Worm (Caenorhabditis elegans) whole organism, young adult: ENCODE results near the gene srd-11.

ENCODE experiments used
- B0019.2 ChIP-seq: fragments of 200-800 bp; sonication (Bioruptor generic); conservative IDR thresholded peaks from 2 replicates; pipeline ENCODE4 v1.3.6; 2022; ENCODE audit warnings: missing genetic modification reagents, missing genetic modification characterization, missing compliant biosample characterization
- F22D6.2 ChIP-seq: sonication (generic microtip); optimal IDR thresholded peaks from 2 replicates; lab custom pipeline; 2016; ENCODE audit warnings: mild to moderate bottlenecking, missing genetic modification characterization, missing compliant biosample characterization
- F57C9.4 ChIP-seq: sonication (generic microtip); optimal IDR thresholded peaks from 2 replicates; lab custom pipeline; 2017; ENCODE audit warnings: mild to moderate bottlenecking, missing genetic modification characterization, missing compliant biosample characterization
- K11D2.4 ChIP-seq: fragments of 200-800 bp; sonication (Bioruptor generic); IDR thresholded peaks from 2 replicates; pipeline ENCODE4 v1.3.6; 2022; ENCODE audit warnings: missing genetic modification reagents, missing genetic modification characterization, missing compliant biosample characterization
- K12H6.12 ChIP-seq: fragments of 200-800 bp; sonication (Bioruptor generic); optimal IDR thresholded peaks from 2 replicates; lab custom pipeline; 2018; ENCODE audit warnings: mild to moderate bottlenecking, missing genetic modification characterization, missing compliant biosample characterization
- Y53G8AR.9 ChIP-seq: fragments of 200-800 bp; sonication (Bioruptor generic); conservative IDR thresholded peaks from 2 replicates; pipeline ENCODE4 v1.3.6; 2022; ENCODE audit warnings: missing genetic modification reagents, missing genetic modification characterization, missing compliant biosample characterization
- Y79H2A.3 ChIP-seq: fragments of 200-800 bp; sonication (Bioruptor generic); conservative IDR thresholded peaks from 2 replicates; pipeline ENCODE4 v1.3.6; 2022; ENCODE audit warnings: missing genetic modification reagents, missing genetic modification characterization, missing compliant biosample characterization
- ama-1 ChIP-seq, 3 experiments: fragments of 150-350 bp in 1 of 3; sonication (generic microtip) in 2 of 3; optimal IDR thresholded peaks; 2 replicates each; lab custom pipeline; 2014 to 2018; ENCODE audit warnings: missing biosample characterization in 2 of 3, missing genetic modification characterization in 2 of 3, missing genetic modification reagents in 2 of 3
- aptf-2 ChIP-seq: fragments of 200-800 bp; sonication (Bioruptor generic); conservative IDR thresholded peaks from 2 replicates; pipeline ENCODE4 v1.3.6; 2022; ENCODE audit warnings: missing genetic modification reagents, missing genetic modification characterization, missing compliant biosample characterization
- attf-5 ChIP-seq: fragments of 200-800 bp; sonication (Bioruptor generic); optimal IDR thresholded peaks from 2 replicates; lab custom pipeline; 2018; ENCODE audit warnings: mild to moderate bottlenecking, missing genetic modification characterization, missing compliant biosample characterization
- cebp-2 ChIP-seq: fragments of 200-800 bp; sonication (Bioruptor generic); IDR thresholded peaks from 2 replicates; pipeline ENCODE4 v1.3.6; 2022; ENCODE audit warnings: missing genetic modification characterization, missing compliant biosample characterization
- ceh-27 ChIP-seq: fragments of 200-800 bp; sonication (Bioruptor generic); optimal IDR thresholded peaks from 2 replicates; lab custom pipeline; 2018; ENCODE audit warnings: mild to moderate bottlenecking, missing genetic modification characterization, moderate library complexity, missing compliant biosample characterization
- ceh-40 ChIP-seq: fragments of 200-800 bp; sonication (Bioruptor generic); IDR thresholded peaks from 2 replicates; pipeline ENCODE4 v1.3.6; 2022; ENCODE audit warnings: missing genetic modification characterization, missing compliant biosample characterization
- ceh-58 ChIP-seq: fragments of 200-800 bp; sonication (Bioruptor generic); IDR thresholded peaks from 2 replicates; pipeline ENCODE4 v1.3.6; 2022; ENCODE audit warnings: missing genetic modification characterization, missing compliant biosample characterization
- ceh-79 ChIP-seq: sonication (generic microtip); optimal IDR thresholded peaks from 2 replicates; lab custom pipeline; 2017; ENCODE audit warnings: mild to moderate bottlenecking, missing genetic modification characterization, missing compliant biosample characterization
- chd-7 ChIP-seq: sonication (generic microtip); optimal IDR thresholded peaks from 2 replicates; lab custom pipeline; 2016; ENCODE audit warnings: mild to moderate bottlenecking, missing genetic modification characterization, moderate library complexity, missing compliant biosample characterization
- die-1 ChIP-seq: sonication (generic microtip); optimal IDR thresholded peaks from 2 replicates; lab custom pipeline; 2016; ENCODE audit warnings: missing genotype, mild to moderate bottlenecking, missing genetic modification characterization, missing compliant biosample characterization
- dox-1 ChIP-seq: fragments of 200-800 bp; sonication (Bioruptor generic); IDR thresholded peaks from 2 replicates; pipeline ENCODE4 v1.3.6; 2022; ENCODE audit warnings: missing genetic modification reagents, missing genetic modification characterization, missing compliant biosample characterization
- egrh-3 ChIP-seq: fragments of 200-800 bp; sonication (Bioruptor generic); IDR thresholded peaks from 2 replicates; pipeline ENCODE4 v1.3.6; 2022; ENCODE audit warnings: missing genetic modification reagents, missing genetic modification characterization, missing compliant biosample characterization
- fkh-3 ChIP-seq: sonication (generic microtip); optimal IDR thresholded peaks from 2 replicates; lab custom pipeline; 2016; ENCODE audit warnings: mild to moderate bottlenecking, missing genetic modification characterization, missing compliant biosample characterization
- him-1 ChIP-seq: sonication (generic microtip); optimal IDR thresholded peaks from 2 replicates; lab custom pipeline; 2016; ENCODE audit warnings: missing genotype, missing genetic modification reagents, missing genetic modification characterization, missing compliant biosample characterization
- hmg-1.2 ChIP-seq: fragments of 200-800 bp; sonication (Bioruptor generic); IDR thresholded peaks from 2 replicates; pipeline ENCODE4 v1.3.6; 2022; ENCODE audit warnings: missing genetic modification reagents, missing genetic modification characterization, missing compliant biosample characterization
- let-526 ChIP-seq: fragments of 200-800 bp; sonication (Bioruptor generic); IDR thresholded peaks from 2 replicates; pipeline ENCODE4 v1.3.6; 2022; ENCODE audit warnings: missing genetic modification reagents, missing genetic modification characterization, missing compliant biosample characterization
- lin-35 ChIP-seq, 3 experiments: fragments of 150-350 bp in 2 of 3; sonication (generic microtip) in 1 of 3; optimal IDR thresholded peaks; 2 replicates each; lab custom pipeline; 2014 to 2018; ENCODE audit warnings: missing biosample characterization in 3 of 3, missing genetic modification characterization in 3 of 3, missing genetic modification reagents in 3 of 3
- lin-40 ChIP-seq: sonication (generic microtip); optimal IDR thresholded peaks from 2 replicates; lab custom pipeline; 2016; ENCODE audit warnings: missing genetic modification characterization, mild to moderate bottlenecking, missing compliant biosample characterization, missing genotype, missing genetic modification reagents
- lin-54 ChIP-seq: fragments of 200-800 bp; sonication (Bioruptor generic); optimal IDR thresholded peaks from 2 replicates; lab custom pipeline; 2018; ENCODE audit warnings: mild to moderate bottlenecking, missing genetic modification characterization, missing compliant biosample characterization
- lir-1 ChIP-seq: fragments of 200-800 bp; sonication (Bioruptor generic); conservative IDR thresholded peaks from 2 replicates; pipeline ENCODE4 v1.3.6; 2022; ENCODE audit warnings: missing genetic modification reagents, missing genetic modification characterization, missing compliant biosample characterization
- madf-8 ChIP-seq: fragments of 200-800 bp; sonication (Bioruptor generic); conservative IDR thresholded peaks from 2 replicates; pipeline ENCODE4 v1.3.6; 2022; ENCODE audit warnings: missing genetic modification reagents, missing genetic modification characterization, missing compliant biosample characterization
- mcd-1 ChIP-seq: fragments of 200-800 bp; sonication (Bioruptor generic); IDR thresholded peaks from 2 replicates; pipeline ENCODE4 v1.3.6; 2022; ENCODE audit warnings: missing genetic modification reagents, missing genetic modification characterization, missing compliant biosample characterization
- nfyb-1 ChIP-seq: fragments of 200-800 bp; sonication (Bioruptor generic); IDR thresholded peaks from 2 replicates; pipeline ENCODE4 v1.3.6; 2022; ENCODE audit warnings: missing genetic modification reagents, missing genetic modification characterization, missing compliant biosample characterization
- nhr-120 ChIP-seq: fragments of 200-800 bp; sonication (Bioruptor generic); IDR thresholded peaks from 2 replicates; pipeline ENCODE4 v1.3.6; 2022; ENCODE audit warnings: missing genetic modification characterization, missing compliant biosample characterization
- nhr-179 ChIP-seq: sonication (generic microtip); optimal IDR thresholded peaks from 2 replicates; lab custom pipeline; 2016; ENCODE audit warnings: mild to moderate bottlenecking, missing genetic modification characterization, missing compliant biosample characterization
- nhr-80 ChIP-seq: sonication (generic microtip); optimal IDR thresholded peaks from 2 replicates; lab custom pipeline; 2016; ENCODE audit warnings: missing genetic modification characterization, missing compliant biosample characterization
- rcor-1 ChIP-seq: fragments of 200-800 bp; sonication (Bioruptor generic); IDR thresholded peaks from 2 replicates; pipeline ENCODE4 v1.3.6; 2022; ENCODE audit warnings: missing genetic modification reagents, missing genetic modification characterization, missing compliant biosample characterization
- rec-8 ChIP-seq, 2 experiments: sonication (generic microtip); optimal IDR thresholded peaks; 2 replicates each; lab custom pipeline; 2016; ENCODE audit warnings: mild to moderate bottlenecking in 2 of 2, missing genetic modification characterization in 2 of 2, missing genetic modification reagents in 2 of 2, missing genotype in 2 of 2, missing biosample characterization in 1 of 2, missing compliant biosample characterization in 1 of 2, moderate library complexity in 1 of 2
- repo-1 ChIP-seq: sonication (generic microtip); optimal IDR thresholded peaks from 2 replicates; lab custom pipeline; 2017; ENCODE audit warnings: mild to moderate bottlenecking, missing genetic modification characterization, missing compliant biosample characterization
- snpc-1.3 ChIP-seq: sonication (generic microtip); optimal IDR thresholded peaks from 2 replicates; lab custom pipeline; 2017; ENCODE audit warnings: missing genetic modification characterization, mild to moderate bottlenecking, missing compliant biosample characterization, antibody characterized with exemption, moderate library complexity, missing genotype, missing genetic modification reagents; ENCODE audit not compliant: insufficient read depth
- snpc-4 ChIP-seq, 5 experiments: fragments of 150-350 bp in 1 of 5; sonication (generic microtip) in 4 of 5; optimal IDR thresholded peaks; 2 replicates each; lab custom pipeline; 2014 to 2018; ENCODE audit warnings: missing genetic modification characterization in 5 of 5, missing biosample characterization in 3 of 5, antibody characterized with exemption in 2 of 5, mild to moderate bottlenecking in 2 of 5, missing compliant biosample characterization in 2 of 5, missing genotype in 2 of 5, moderate library complexity in 2 of 5, missing genetic modification reagents in 1 of 5
- somi-1 ChIP-seq: fragments of 200-800 bp; sonication (Bioruptor generic); optimal IDR thresholded peaks from 2 replicates; lab custom pipeline; 2018; ENCODE audit warnings: mild to moderate bottlenecking, missing genetic modification characterization, missing compliant biosample characterization
- tlf-1 ChIP-seq: fragments of 200-800 bp; sonication (Bioruptor generic); optimal IDR thresholded peaks from 2 replicates; lab custom pipeline; 2018; ENCODE audit warnings: mild to moderate bottlenecking, missing genetic modification characterization, missing compliant biosample characterization
- zfh-2 ChIP-seq: fragments of 200-800 bp; sonication (Bioruptor generic); conservative IDR thresholded peaks from 2 replicates; pipeline ENCODE4 v1.3.6; 2022; ENCODE audit warnings: missing genetic modification reagents, missing genetic modification characterization, missing compliant biosample characterization
- ztf-25 ChIP-seq: fragments of 200-800 bp; sonication (Bioruptor generic); IDR thresholded peaks from 2 replicates; pipeline ENCODE4 v1.3.6; 2022; ENCODE audit warnings: missing genetic modification reagents, missing genetic modification characterization, missing compliant biosample characterization
- ztf-26 ChIP-seq: sonication (generic microtip); optimal IDR thresholded peaks from 2 replicates; lab custom pipeline; 2017; ENCODE audit warnings: missing genetic modification characterization, missing compliant biosample characterization

The srd-11 gene

ce11 chrV:13655202-13655764 is 35.6 kb upstream of the srd-11 start:
- TF ChIP-seq ceh-27 (GFP tag; lab: Kevin White, UChicago) (peak; percentile 33), F57C9.4 (tag; lab: Kevin White, UChicago) (no peak), ceh-40 (GFP tag; lab: Robert Waterston, UW) (0 out of 2 replicates have a peak, but pooled peaks have one; percentile 53), attf-5 (GFP tag; lab: Kevin White, UChicago) (peak; percentile 6), dox-1 (GFP tag; lab: Robert Waterston, UW) (peak; percentile 41; the same call in 1 of the 2 replicates), chd-7 (tag; lab: Kevin White, UChicago) (peak; percentile 63), lin-54 (GFP tag; lab: Kevin White, UChicago) (peak; percentile 32), ceh-79 (tag; lab: Kevin White, UChicago) (no peak), egrh-3 (GFP tag; lab: Robert Waterston, UW) (peak; percentile 79), aptf-2 (GFP tag; lab: Robert Waterston, UW) (no peak), Y79H2A.3 (GFP tag; lab: Robert Waterston, UW) (0 out of 2 replicates have a peak, but pooled peaks have one; percentile 27), mcd-1 (GFP tag; lab: Robert Waterston, UW) (peak; percentile 60), snpc-4 (GFP tag; optimal IDR thresholded peaks at IDR 0.05; lab: Kevin White, UChicago) (no peak), snpc-4 (tag; optimal IDR thresholded peaks at IDR 0.05; lab: Kevin White, UChicago) (peak in 1 of 4 experiments; percentile 9), rec-8 (tag; optimal IDR thresholded peaks at IDR 0.05; lab: Kevin White, UChicago) (no peak), zfh-2 (GFP tag; lab: Robert Waterston, UW) (peak; percentile 83), K12H6.12 (tag; lab: Kevin White, UChicago) (peak; percentile 46), repo-1 (peak; percentile 21), him-1 (tag; lab: Kevin White, UChicago) (no peak), ceh-58 (GFP tag; lab: Robert Waterston, UW) (0 out of 2 replicates have a peak, but pooled peaks have one; percentile 77), let-526 (GFP tag; lab: Robert Waterston, UW) (0 out of 2 replicates have a peak, but pooled peaks have one; percentile 9), cebp-2 (0 out of 2 replicates have a peak, but pooled peaks have one; percentile 7), somi-1 (GFP tag; lab: Kevin White, UChicago) (peak; percentile 38), ztf-25 (GFP tag; lab: Robert Waterston, UW) (no peak), nhr-80 (tag; lab: Kevin White, UChicago) (no peak), lin-35 (GFP tag; optimal IDR thresholded peaks at IDR 0.05; lab: Kevin White, UChicago) (peak in 1 of 3 experiments; percentile 61), B0019.2 (no peak), ztf-26 (tag; lab: Kevin White, UChicago) (peak; percentile 37), hmg-1.2 (peak; percentile 39), madf-8 (no peak), K11D2.4 (GFP tag; lab: Robert Waterston, UW) (0 out of 2 replicates have a peak, but pooled peaks have one; percentile 37), lir-1 (GFP tag; lab: Robert Waterston, UW) (no peak), rcor-1 (GFP tag; lab: Robert Waterston, UW) (0 out of 2 replicates have a peak, but pooled peaks have one; percentile 13), tlf-1 (peak; percentile 3), ama-1 (optimal IDR thresholded peaks at IDR 0.05; lab: Kevin White, UChicago) (no peak), ama-1 (GFP tag; optimal IDR thresholded peaks at IDR 0.05; lab: Kevin White, UChicago) (no peak), nfyb-1 (GFP tag; lab: Robert Waterston, UW) (0 out of 2 replicates have a peak, but pooled peaks have one; percentile 46), nhr-179 (no peak), snpc-1.3 (tag; lab: Kevin White, UChicago) (no peak), fkh-3 (tag; lab: Kevin White, UChicago) (no peak), nhr-120 (GFP tag; lab: Robert Waterston, UW) (no peak), die-1 (no peak), F22D6.2 (no peak), lin-40 (tag; lab: Kevin White, UChicago) (peak; percentile 29), Y53G8AR.9 (no peak)
- TF ChIP-seq, all 124 proteins: peak for 25
